Worm (Caenorhabditis elegans) whole organism, late embryonic: Measurements from ENCODE around the gene dgk-5.

Source experiments
- F13H6.1 ChIP-seq: sonication (generic microtip); optimal IDR thresholded peaks from 2 replicates; lab custom pipeline; 2016; ENCODE audit warnings: missing genetic modification characterization, missing compliant biosample characterization
- ceh-24 ChIP-seq: sonication (generic microtip); optimal IDR thresholded peaks from 2 replicates; lab custom pipeline; 2016; ENCODE audit warnings: mild to moderate bottlenecking, missing genetic modification characterization, missing compliant biosample characterization
- hlh-13 ChIP-seq: fragments of 200-800 bp; sonication (Bioruptor generic); optimal IDR thresholded peaks from 2 replicates; lab custom pipeline; 2018; ENCODE audit warnings: mild to moderate bottlenecking, missing genetic modification characterization, missing compliant biosample characterization
- nfya-1 ChIP-seq: sonication (generic microtip); optimal IDR thresholded peaks from 2 replicates; lab custom pipeline; 2017; ENCODE audit warnings: missing genetic modification characterization, mild to moderate bottlenecking, missing compliant biosample characterization, antibody characterized with exemption, moderate library complexity
- pqm-1 ChIP-seq: sonication (generic microtip); optimal IDR thresholded peaks from 2 replicates; lab custom pipeline; 2016; ENCODE audit warnings: missing genetic modification characterization, missing compliant biosample characterization
- pros-1 ChIP-seq: fragments of 150-350 bp; optimal IDR thresholded peaks from 2 replicates; lab custom pipeline; 2014; ENCODE audit warnings: missing biosample characterization, missing genetic modification reagents, missing genetic modification characterization
- sox-4 ChIP-seq: sonication (generic microtip); optimal IDR thresholded peaks from 2 replicates; lab custom pipeline; 2017; ENCODE audit warnings: mild to moderate bottlenecking, missing genetic modification characterization, inconsistent platforms, missing compliant biosample characterization
- unc-86 ChIP-seq: sonication (generic microtip); optimal IDR thresholded peaks from 2 replicates; lab custom pipeline; 2016; ENCODE audit warnings: missing genetic modification characterization, missing compliant biosample characterization

DNA sequence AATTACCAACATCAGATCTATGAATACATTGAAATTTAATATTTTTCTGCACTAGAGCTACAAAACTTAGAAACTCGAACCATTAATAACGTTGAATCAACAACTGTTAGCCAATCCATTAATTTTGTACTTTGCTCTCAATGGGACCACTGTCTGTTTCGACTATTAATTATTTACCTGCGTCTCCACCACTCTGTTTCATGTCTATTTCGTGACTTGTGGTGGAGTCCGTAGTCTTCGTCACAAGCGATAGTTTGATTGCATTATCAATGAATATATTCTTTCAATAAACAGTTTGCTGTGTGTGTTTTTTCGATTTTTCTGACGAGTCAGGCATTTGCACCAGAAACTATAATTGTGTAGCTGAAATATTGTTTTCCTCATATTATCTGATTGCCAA, 15.5 kb upstream of the dgk-5 start:
- TF ChIP-seq sox-4 (tag; lab: Kevin White, UChicago) (no peak), pros-1 (tag; lab: Kevin White, UChicago) (no peak), F13H6.1 (tag; lab: Kevin White, UChicago) (no peak), nfya-1 (no peak), hlh-13 (GFP tag; lab: Kevin White, UChicago) (no peak), pqm-1 (tag; lab: Kevin White, UChicago) (no peak), ceh-24 (tag; lab: Kevin White, UChicago) (no peak), unc-86 (tag; lab: Kevin White, UChicago) (no peak)
